Fruit fly (Drosophila melanogaster): ENCODE data around the gene Pcyt2.

Gene Pcyt2

DNA sequence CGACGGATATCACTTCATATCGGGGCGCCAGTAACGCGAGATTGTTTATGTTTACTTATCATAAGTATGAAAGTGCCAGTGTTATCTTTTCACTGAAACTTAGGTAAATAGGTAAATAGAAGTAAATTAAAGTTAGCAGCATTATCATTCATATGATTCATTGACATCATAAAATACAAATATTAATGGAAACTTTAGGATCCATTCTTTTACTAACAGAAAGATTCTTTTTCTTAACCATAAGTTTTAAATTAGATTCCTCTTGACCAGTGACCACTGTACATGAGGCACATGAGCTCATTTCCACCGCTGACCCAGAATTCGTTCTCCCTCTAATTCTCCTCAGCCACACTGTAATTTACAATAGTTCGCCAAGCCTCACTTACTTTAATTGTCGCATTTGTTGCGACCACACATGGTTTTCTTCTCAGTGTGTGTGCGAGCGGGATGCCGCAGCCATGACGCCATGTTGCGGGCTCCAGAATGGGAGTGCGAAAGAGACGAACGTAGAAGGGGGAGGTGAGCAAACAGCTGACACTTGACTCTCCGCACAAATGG is 25.2 kb downstream of the Pcyt2 start (continued):
- TF ChIP-seq CG4424 (GFP tag; optimal IDR thresholded peaks at IDR 0.05): peak; percentile 61
- peak; percentile 43 for TF ChIP-seq CG15011 (GFP tag; optimal IDR thresholded peaks at IDR 0.05)
- peak; percentile 50 for TF ChIP-seq CG15269 (tag; optimal IDR thresholded peaks at IDR 0.05)
- peak; percentile 76 for TF ChIP-seq lab (GFP tag; optimal IDR thresholded peaks at IDR 0.05)
- no peak for TF ChIP-seq run (tag; optimal IDR thresholded peaks at IDR 0.05)
- TF ChIP-seq CG10979 (tag; optimal IDR thresholded peaks at IDR 0.05): peak; percentile 25
- peak; percentile 16 for TF ChIP-seq CG30403 (GFP tag; optimal IDR thresholded peaks at IDR 0.05)
- 0 out of 2 replicates have a peak, but pooled peaks have one; percentile 52 for TF ChIP-seq sob (GFP tag; IDR thresholded peaks at IDR 0.05)
- peak; percentile 61 for TF ChIP-seq bab2 (GFP tag; optimal IDR thresholded peaks at IDR 0.05)
- peak; percentile 22 for TF ChIP-seq CG12744 (GFP tag; optimal IDR thresholded peaks at IDR 0.05)
- TF ChIP-seq scrt (GFP tag; optimal IDR thresholded peaks at IDR 0.05): peak; percentile 20
- no peak for TF ChIP-seq luna (GFP tag; optimal IDR thresholded peaks at IDR 0.05)
- peak; percentile 27 for TF ChIP-seq slbo (GFP tag; IDR thresholded peaks at IDR 0.05)
- TF ChIP-seq CG12071 (GFP tag; optimal IDR thresholded peaks at IDR 0.05): peak; percentile 14
- TF ChIP-seq lilli (GFP tag; optimal IDR thresholded peaks at IDR 0.05): peak; percentile 39
- peak; percentile 27 for TF ChIP-seq pnt (GFP tag; optimal IDR thresholded peaks at IDR 0.05)
- no peak for TF ChIP-seq oc (tag; optimal IDR thresholded peaks at IDR 0.05)
- peak; percentile 57 for TF ChIP-seq Jarid2 (GFP tag; optimal IDR thresholded peaks at IDR 0.05)
- peak; percentile 26 for TF ChIP-seq CG12391 (tag; optimal IDR thresholded peaks at IDR 0.05)
- 0 out of 2 replicates have a peak, but pooled peaks have one; percentile 5 for TF ChIP-seq CG32772 (GFP tag; IDR thresholded peaks at IDR 0.05)
- peak; percentile 36; the same call in 1 of the 2 replicates for TF ChIP-seq Nf-YA (GFP tag; IDR thresholded peaks at IDR 0.05)
- no peak for TF ChIP-seq CG1602 (GFP tag; optimal IDR thresholded peaks at IDR 0.05)
- peak; percentile 50 for TF ChIP-seq CG18476 (GFP tag; optimal IDR thresholded peaks at IDR 0.05)
- TF ChIP-seq CG13123 (GFP tag; optimal IDR thresholded peaks at IDR 0.05): no peak
- peak; percentile 59 for TF ChIP-seq gem (tag; optimal IDR thresholded peaks at IDR 0.05)
- peak; percentile 2 for TF ChIP-seq Nf-YB (GFP tag; optimal IDR thresholded peaks at IDR 0.05)
- TF ChIP-seq CG17829 (tag; optimal IDR thresholded peaks at IDR 0.05): no peak
- 0 out of 3 replicates have a peak, but pooled peaks have one; percentile 41 for TF ChIP-seq CG11456 (GFP tag; IDR thresholded peaks at IDR 0.05)
- TF ChIP-seq shn (GFP tag; optimal IDR thresholded peaks at IDR 0.05): peak; percentile 18
- peak; percentile 53 for TF ChIP-seq CG2120 (GFP tag; optimal IDR thresholded peaks at IDR 0.05)
- TF ChIP-seq CG1603 (tag; optimal IDR thresholded peaks at IDR 0.05): peak; percentile 24
- no peak for TF ChIP-seq cg (GFP tag; optimal IDR thresholded peaks at IDR 0.05)
- TF ChIP-seq dysf (GFP tag; IDR thresholded peaks at IDR 0.05): peak; percentile 62; the same call in 2 of the 3 replicates
- peak in 1 of 2 experiments; percentile 43 for TF ChIP-seq Hr51 (GFP tag; optimal IDR thresholded peaks at IDR 0.05)
- TF ChIP-seq Dref (GFP tag; IDR thresholded peaks at IDR 0.05): 0 out of 2 replicates have a peak, but pooled peaks have one; percentile 4
- TF ChIP-seq unpg (GFP tag; optimal IDR thresholded peaks at IDR 0.05): peak; percentile 48
- peak; percentile 34 for TF ChIP-seq HmgZ (tag; optimal IDR thresholded peaks at IDR 0.05)
- peak; percentile 21 for TF ChIP-seq bcd (GFP tag; optimal IDR thresholded peaks at IDR 0.05)
- TF ChIP-seq Pdp1 (GFP tag; optimal IDR thresholded peaks at IDR 0.05): peak; percentile 9 to 12
- peak; percentile 59 for TF ChIP-seq dmrt99B (tag; optimal IDR thresholded peaks at IDR 0.05)
- peak; percentile 20 for TF ChIP-seq CG15514 (GFP tag; optimal IDR thresholded peaks at IDR 0.05)
- no peak for TF ChIP-seq Doc3 (GFP tag; IDR thresholded peaks at IDR 0.05; ENCODE audit: partially characterized antibody)
- TF ChIP-seq Camta (GFP tag; optimal IDR thresholded peaks at IDR 0.05): peak; percentile 33
- peak; percentile 93 for TF ChIP-seq Med (GFP tag)
- peak; percentile 69 for TF ChIP-seq BtbVII (GFP tag; optimal IDR thresholded peaks at IDR 0.05)
- TF ChIP-seq CG7839 (tag; optimal IDR thresholded peaks at IDR 0.05): peak; percentile 40
- peak; percentile 56 for TF ChIP-seq CG3281 (GFP tag; optimal IDR thresholded peaks at IDR 0.05)
- peak; percentile 50 for TF ChIP-seq PHDP (tag; optimal IDR thresholded peaks at IDR 0.05)

Data from whole organism, embryonic.